Worm (Caenorhabditis elegans): ENCODE results near the gene Y39A1A.16.

ce11 chrIII:10703833-10704232 lies 24.8 kb downstream of the Y39A1A.16 start:
- no peak for TF ChIP-seq snpc-4 (tag; optimal IDR thresholded peaks at IDR 0.05)
- no peak for TF ChIP-seq nhr-23 (tag; optimal IDR thresholded peaks at IDR 0.05)
